Worm (Caenorhabditis elegans) whole organism, L4 larva: ENCODE measurements around the gene T09A5.15.

Experiments used
- F26F4.8 ChIP-seq: fragments of 200-800 bp; sonication (Bioruptor generic); conservative IDR thresholded peaks from 2 replicates; pipeline ENCODE4 v1.3.6; 2022; ENCODE audit warnings: missing genetic modification characterization, missing compliant biosample characterization
- F37D6.2 ChIP-seq: sonication (generic microtip); optimal IDR thresholded peaks from 2 replicates; lab custom pipeline; 2016; ENCODE audit warnings: mild to moderate bottlenecking, missing genetic modification characterization, missing compliant biosample characterization
- F44E2.7 ChIP-seq: fragments of 200-800 bp; sonication (Bioruptor generic); IDR thresholded peaks from 2 replicates; pipeline ENCODE4 v2.1.2; 2022; ENCODE audit warnings: missing genetic modification characterization, missing compliant biosample characterization
- T26A8.4 ChIP-seq: fragments of 200-800 bp; sonication (Bioruptor generic); IDR thresholded peaks from 2 replicates; pipeline ENCODE4 v1.3.6; 2022; ENCODE audit warnings: missing genetic modification characterization, missing compliant biosample characterization
- Y105C5A.15 ChIP-seq: fragments of 200-800 bp; sonication (Bioruptor generic); IDR thresholded peaks from 2 replicates; pipeline ENCODE4 v1.3.6; 2022; ENCODE audit warnings: missing genetic modification characterization, missing compliant biosample characterization
- aha-1 ChIP-seq: fragments of 150-350 bp; peaks from one replicate; lab custom pipeline; 2014; ENCODE audit warnings: missing biosample characterization, missing genetic modification characterization
- ceh-32 ChIP-seq: sonication (generic microtip); optimal IDR thresholded peaks from 2 replicates; lab custom pipeline; 2016; ENCODE audit warnings: mild to moderate bottlenecking, missing genetic modification characterization, missing compliant biosample characterization; ENCODE audit not compliant: poor library complexity
- ceh-44 ChIP-seq: fragments of 200-800 bp; sonication (Bioruptor generic); IDR thresholded peaks from 2 replicates; pipeline ENCODE4 v1.3.6; 2022; ENCODE audit warnings: missing genetic modification reagents, missing genetic modification characterization, missing compliant biosample characterization
- daf-12 ChIP-seq: fragments of 150-350 bp; optimal IDR thresholded peaks from 2 replicates; lab custom pipeline; 2014; ENCODE audit warnings: missing biosample characterization, missing genetic modification reagents, missing genetic modification characterization
- daf-16 ChIP-seq, 3 experiments: sonication (generic microtip); optimal IDR thresholded peaks; 2 replicates each; lab custom pipeline; 2016 to 2017; ENCODE audit warnings: missing genetic modification characterization in 3 of 3, missing genetic modification reagents in 3 of 3, mild to moderate bottlenecking in 2 of 3, missing compliant biosample characterization in 2 of 3, missing biosample characterization in 1 of 3, moderate library complexity in 1 of 3
- daf-19 ChIP-seq: fragments of 200-800 bp; sonication (Bioruptor generic); conservative IDR thresholded peaks from 2 replicates; pipeline ENCODE4 v1.3.6; 2022; ENCODE audit warnings: missing genetic modification characterization, missing compliant biosample characterization
- dmd-6 ChIP-seq: fragments of 200-800 bp; sonication (Bioruptor generic); IDR thresholded peaks from 2 replicates; pipeline ENCODE4 v1.3.6; 2022; ENCODE audit warnings: missing genetic modification reagents, missing genetic modification characterization, missing compliant biosample characterization
- dmd-9 ChIP-seq: fragments of 200-800 bp; sonication (Bioruptor generic); IDR thresholded peaks from 2 replicates; pipeline ENCODE4 v1.3.6; 2022; ENCODE audit warnings: missing genetic modification reagents, missing genetic modification characterization, missing compliant biosample characterization
- duxl-1 ChIP-seq: sonication (generic microtip); optimal IDR thresholded peaks from 2 replicates; lab custom pipeline; 2016; ENCODE audit warnings: mild to moderate bottlenecking, missing genetic modification characterization, moderate library complexity, missing compliant biosample characterization; ENCODE audit not compliant: poor library complexity
- egl-43 ChIP-seq: fragments of 200-800 bp; sonication (Bioruptor generic); IDR thresholded peaks from 2 replicates; pipeline ENCODE4 v1.3.6; 2022; ENCODE audit warnings: missing genetic modification reagents, missing genetic modification characterization, missing compliant biosample characterization
- fkh-10 ChIP-seq: fragments of 150-350 bp; optimal IDR thresholded peaks from 2 replicates; lab custom pipeline; 2014; ENCODE audit warnings: missing biosample characterization, missing genetic modification reagents, missing genetic modification characterization
- hlh-30 ChIP-seq: sonication (generic microtip); optimal IDR thresholded peaks from 2 replicates; lab custom pipeline; 2017; ENCODE audit warnings: antibody characterized with exemption, mild to moderate bottlenecking, missing genetic modification characterization, missing compliant biosample characterization; ENCODE audit not compliant: insufficient read depth
- lin-29 ChIP-seq: fragments of 200-800 bp; sonication (Bioruptor generic); IDR thresholded peaks from 2 replicates; pipeline ENCODE4 v1.3.6; 2022; ENCODE audit warnings: missing genetic modification reagents, missing genetic modification characterization, missing compliant biosample characterization
- lsy-2 ChIP-seq, 2 experiments: fragments of 150-350 bp in 1 of 2; sonication (generic microtip) in 1 of 2; optimal IDR thresholded peaks; 2 replicates each; lab custom pipeline; 2014 to 2017; ENCODE audit warnings: missing biosample characterization in 2 of 2, missing genetic modification characterization in 2 of 2
- madf-5 ChIP-seq, 2 experiments: fragments of 200-800 bp; sonication (Bioruptor generic); IDR thresholded peaks; 2 replicates each; pipeline ENCODE4 v1.3.6; 2022; ENCODE audit warnings: missing compliant biosample characterization in 2 of 2, missing genetic modification characterization in 2 of 2
- mep-1 ChIP-seq: fragments of 150-350 bp; sonication (generic microtip); optimal IDR thresholded peaks from 3 replicates; lab custom pipeline; 2014; ENCODE audit warnings: missing biosample characterization, missing genetic modification characterization
- mes-2 ChIP-seq: sonication (generic microtip); optimal IDR thresholded peaks from 2 replicates; lab custom pipeline; 2016; ENCODE audit warnings: missing genotype, mild to moderate bottlenecking, missing genetic modification characterization, missing compliant biosample characterization; ENCODE audit not compliant: poor library complexity, severe bottlenecking
- nhr-10 ChIP-seq: fragments of 150-350 bp; optimal IDR thresholded peaks from 2 replicates; lab custom pipeline; 2014; ENCODE audit warnings: missing biosample characterization, missing genetic modification characterization
- nhr-41 ChIP-seq: fragments of 200-800 bp; sonication (Bioruptor generic); IDR thresholded peaks from 2 replicates; pipeline ENCODE4 v1.3.6; 2022; ENCODE audit warnings: missing genetic modification reagents, missing genetic modification characterization, missing compliant biosample characterization
- pha-4 ChIP-seq, 2 experiments: fragments of 150-350 bp in 1 of 2; fragments of 200-800 bp in 1 of 2; sonication (Bioruptor generic) in 1 of 2; IDR thresholded peaks in 1 of 2; optimal IDR thresholded peaks in 1 of 2; 2 replicates each; pipeline versions ENCODE4 v1.3.6 to Lab custom; 2014 to 2022; ENCODE audit warnings: missing genetic modification characterization in 2 of 2, missing genetic modification reagents in 2 of 2, missing biosample characterization in 1 of 2, missing compliant biosample characterization in 1 of 2
- php-3 ChIP-seq: fragments of 200-800 bp; sonication (Bioruptor generic); IDR thresholded peaks from 2 replicates; pipeline ENCODE4 v1.3.6; 2022; ENCODE audit warnings: missing genetic modification reagents, missing genetic modification characterization, missing compliant biosample characterization
- rbr-2 ChIP-seq: sonication (generic microtip); optimal IDR thresholded peaks from 2 replicates; lab custom pipeline; 2016; ENCODE audit warnings: missing genotype, missing genetic modification characterization, missing compliant biosample characterization
- saeg-2 ChIP-seq: fragments of 200-800 bp; sonication (Bioruptor generic); IDR thresholded peaks from 2 replicates; pipeline ENCODE4 v1.3.6; 2022; ENCODE audit warnings: missing genetic modification reagents, missing genetic modification characterization, missing compliant biosample characterization
- sdz-12 ChIP-seq: fragments of 200-800 bp; sonication (Bioruptor generic); optimal IDR thresholded peaks from 2 replicates; lab custom pipeline; 2018; ENCODE audit warnings: mild to moderate bottlenecking, missing genetic modification characterization, missing compliant biosample characterization
- unc-130 ChIP-seq: sonication (generic microtip); optimal IDR thresholded peaks from 2 replicates; lab custom pipeline; 2016; ENCODE audit warnings: missing genetic modification reagents, missing genetic modification characterization, missing compliant biosample characterization
- unc-62 ChIP-seq, 3 experiments: fragments of 150-350 bp in 1 of 3; sonication (generic microtip); optimal IDR thresholded peaks in 2 of 3; peaks in 1 of 3; 1 replicate in 1 of 3; 2 replicates in 2 of 3; lab custom pipeline; 2014 to 2017; ENCODE audit warnings: missing biosample characterization in 3 of 3, missing genetic modification characterization in 3 of 3, missing genetic modification reagents in 3 of 3, missing genotype in 1 of 3

Gene T09A5.15

DNA sequence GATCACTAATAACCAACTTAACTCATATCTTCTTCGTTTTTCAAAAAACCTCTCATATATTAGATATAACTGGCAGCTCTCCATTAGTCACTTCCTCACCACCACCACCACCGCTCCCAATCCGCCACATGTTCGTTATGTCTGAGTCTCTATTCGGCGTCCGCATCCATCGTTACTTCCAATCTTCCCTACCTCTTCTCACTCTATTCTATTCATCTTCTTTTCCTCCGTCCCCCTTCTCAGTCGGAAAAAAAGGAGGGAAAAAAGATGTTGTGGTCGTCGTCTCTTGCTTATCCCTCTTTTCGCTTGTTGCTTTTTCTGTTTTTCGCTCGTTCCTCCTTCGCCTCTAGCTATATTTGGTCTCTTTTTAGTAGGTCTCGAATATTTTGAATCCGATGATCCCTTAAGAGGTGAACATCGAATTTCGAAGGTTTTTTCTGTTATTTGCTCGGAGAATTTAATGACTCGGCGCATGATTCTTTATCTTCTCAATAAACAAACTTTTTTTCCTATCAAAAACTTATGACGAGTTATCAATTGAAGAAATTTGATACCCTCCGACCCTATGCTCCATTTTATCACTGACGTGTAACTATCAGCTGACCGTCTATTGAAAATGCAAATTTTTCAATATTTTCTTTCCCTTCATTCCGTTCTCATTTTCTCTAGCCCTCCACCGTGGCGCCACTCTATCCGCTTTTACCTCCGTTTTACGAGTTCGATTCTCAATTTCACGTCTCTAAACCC is 34.3 kb downstream of the T09A5.15 start (continued):
- no peak for TF ChIP-seq saeg-2 (GFP tag; lab: Robert Waterston, UW)
- TF ChIP-seq egl-43 (GFP tag; lab: Robert Waterston, UW), result peak; percentile 60
- TF ChIP-seq aha-1 (tag; lab: Kevin White, UChicago), result peak; percentile 80
- no peak for TF ChIP-seq dmd-9
- TF ChIP-seq nhr-10 (tag; lab: Kevin White, UChicago), result no peak
- peak; percentile 68 for TF ChIP-seq mes-2
- peak; percentile 73 for TF ChIP-seq dmd-6 (GFP tag; lab: Robert Waterston, UW)
- TF ChIP-seq mep-1 (tag; lab: Kevin White, UChicago), result peak; percentile 2
- TF ChIP-seq nhr-41 (GFP tag; lab: Robert Waterston, UW), result peak; percentile 80; the same call in 1 of the 2 replicates
- peak; percentile 27 to 57 for TF ChIP-seq lsy-2 (tag; optimal IDR thresholded peaks at IDR 0.05; lab: Kevin White, UChicago)
- TF ChIP-seq sdz-12 (GFP tag; lab: Kevin White, UChicago), result no peak
- peak; percentile 68 for TF ChIP-seq rbr-2 (tag; lab: Kevin White, UChicago)
- peak; percentile 55 for TF ChIP-seq F37D6.2 (tag; lab: Kevin White, UChicago)
- peak; percentile 75; the same call in 1 of the 2 replicates for TF ChIP-seq php-3
- 0 out of 4 replicates have a peak, but pooled peaks of 1 of the 2 experiments have one; percentile 40 for TF ChIP-seq madf-5 (GFP tag; IDR thresholded peaks at IDR 0.05; lab: Robert Waterston, UW)
- no peak for TF ChIP-seq lin-29 (GFP tag; lab: Robert Waterston, UW)
- TF ChIP-seq Y105C5A.15 (GFP tag; lab: Robert Waterston, UW), result no peak
- no peak; the same call in 1 of the 2 replicates for TF ChIP-seq T26A8.4 (GFP tag; lab: Robert Waterston, UW)
- TF ChIP-seq daf-12 (tag; lab: Kevin White, UChicago), result no peak
- peak; percentile 40 for TF ChIP-seq fkh-10
- TF ChIP-seq ceh-32 (tag; lab: Kevin White, UChicago), result no peak
- TF ChIP-seq F44E2.7 (GFP tag; lab: Robert Waterston, UW), result no peak
- TF ChIP-seq ceh-44 (GFP tag; lab: Robert Waterston, UW), result no peak
- peak; percentile 51 for TF ChIP-seq hlh-30 (tag; lab: Kevin White, UChicago)
- TF ChIP-seq daf-19 (GFP tag; lab: Robert Waterston, UW), result peak; percentile 61; the same call in 1 of the 2 replicates
- TF ChIP-seq daf-16 (GFP tag; optimal IDR thresholded peaks at IDR 0.05; lab: Kevin White, UChicago), result no peak
- peak; percentile 84 for TF ChIP-seq daf-16 (tag; optimal IDR thresholded peaks at IDR 0.05; lab: Kevin White, UChicago)

DNA sequence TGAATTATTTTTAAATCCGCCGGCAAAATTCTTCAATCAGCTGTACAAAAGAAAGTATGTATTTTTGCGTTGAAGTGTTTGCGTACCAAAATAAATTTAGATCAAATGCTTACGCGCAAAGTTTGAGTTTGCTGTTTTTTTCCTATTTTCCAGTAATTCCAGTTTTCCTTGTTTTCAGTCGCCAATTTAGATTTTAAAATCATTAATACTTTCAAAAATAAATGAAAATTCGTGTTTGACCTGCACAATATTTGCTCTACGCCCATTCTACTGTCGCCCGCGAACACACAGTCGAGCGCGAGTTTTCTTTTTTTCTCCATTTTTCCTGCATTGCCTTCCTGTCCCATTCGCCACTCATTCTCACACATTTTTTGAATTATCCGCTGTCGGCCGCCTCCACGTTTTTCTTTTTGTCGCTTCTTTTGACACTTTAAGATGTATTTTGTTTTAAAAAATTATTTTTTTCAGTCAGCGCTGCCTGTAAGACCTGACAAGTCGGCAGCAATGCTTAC is 35.1 kb downstream of the T09A5.15 start, which contains the start of gene ptc-1:
ptc-1 (plus strand) TSS at position 462 of the 512 bp plus-strand sequence.
- peak; percentile 25 for TF ChIP-seq unc-130 (GFP tag; lab: Kevin White, UChicago)
- TF ChIP-seq duxl-1 (tag; lab: Kevin White, UChicago), result no peak

DNA sequence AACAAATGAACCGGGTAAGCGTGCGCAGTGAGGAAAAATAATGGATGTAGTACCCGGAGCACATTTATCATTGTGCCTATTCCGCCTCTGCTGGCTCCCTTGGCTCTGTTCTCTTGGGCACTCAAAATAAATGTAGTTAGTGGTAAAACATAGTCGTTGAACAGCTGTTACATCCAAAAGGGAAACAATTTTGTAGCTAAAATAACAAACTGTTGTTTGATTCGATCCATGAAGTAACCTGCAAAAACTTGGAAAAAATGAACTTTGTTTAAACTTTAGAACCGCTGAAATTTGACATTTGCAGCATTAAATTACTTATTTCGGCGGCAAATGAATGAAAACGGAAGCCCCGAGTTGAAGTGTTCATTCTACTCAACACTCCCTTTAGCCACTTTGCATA is 35.9 kb downstream of the T09A5.15 start:
- no peak for TF ChIP-seq pha-4 (GFP tag; IDR thresholded peaks at IDR 0.05; lab: Robert Waterston, UW)
- no peak for TF ChIP-seq pha-4 (tag; optimal IDR thresholded peaks at IDR 0.05; lab: Kevin White, UChicago)
- TF ChIP-seq F26F4.8 (GFP tag; lab: Robert Waterston, UW), result no peak
- TF ChIP-seq sdz-12 (GFP tag; lab: Kevin White, UChicago), result no peak
- TF ChIP-seq unc-62 (GFP tag; optimal IDR thresholded peaks at IDR 0.05 in 1 of 2; lab: Kevin White, UChicago), result peak in 1 of 2 experiments; percentile 68
- TF ChIP-seq unc-62 (tag; optimal IDR thresholded peaks at IDR 0.05; lab: Kevin White, UChicago), result no peak
- peak; percentile 78 for TF ChIP-seq aha-1 (tag; lab: Kevin White, UChicago)
